Worm (Caenorhabditis elegans): ENCODE results near the gene F42C5.6.

The F42C5.6 gene

ce11 chrIV:7326613-7327149, 17.8 kb upstream of the F42C5.6 start, which contains the start of gene ifo-1:
ifo-1 (minus strand) TSS chrIV:7326663.
- TF ChIP-seq ceh-31 (tag; optimal IDR thresholded peaks at IDR 0.05) = no peak
- TF ChIP-seq elt-2 (tag; optimal IDR thresholded peaks at IDR 0.05) = peak; percentile 86

ce11 chrIV:7325698-7326097, 16.8 kb upstream of the F42C5.6 start:
- no peak for TF ChIP-seq elt-4 (tag; optimal IDR thresholded peaks at IDR 0.05)

- no peak for TF ChIP-seq unc-3 (GFP tag; conservative IDR thresholded peaks at IDR 0.05)
- TF ChIP-seq unc-3 (tag; optimal IDR thresholded peaks at IDR 0.05) = no peak
- no peak for TF ChIP-seq eyg-1 (tag; optimal IDR thresholded peaks at IDR 0.05)
- TF ChIP-seq pha-2 (tag; optimal IDR thresholded peaks at IDR 0.05) = no peak
- no peak for TF ChIP-seq pros-1 (tag; optimal IDR thresholded peaks at IDR 0.05)
These were observed 16.0 kb upstream of the F42C5.6 start for ce11 chrIV:7324913-7325312.

ce11 chrIV:7323904-7324303, 15.0 kb upstream of the F42C5.6 start:
- TF ChIP-seq ets-4 (tag; optimal IDR thresholded peaks at IDR 0.05) (no peak), ref-2 (tag; optimal IDR thresholded peaks at IDR 0.05) (no peak), rnt-1 (tag; optimal IDR thresholded peaks at IDR 0.05) (no peak), hlh-13 (GFP tag; optimal IDR thresholded peaks at IDR 0.05) (no peak), F13H6.1 (tag; optimal IDR thresholded peaks at IDR 0.05) (no peak), lin-11 (tag; optimal IDR thresholded peaks at IDR 0.05) (no peak), ahr-1 (tag; optimal IDR thresholded peaks at IDR 0.05) (no peak), gmeb-2 (tag; optimal IDR thresholded peaks at IDR 0.05) (no peak), pag-3 (tag; optimal IDR thresholded peaks at IDR 0.05; ENCODE audit: borderline replicate concordance) (no peak), C08G9.2 (tag; optimal IDR thresholded peaks at IDR 0.05) (no peak), ceh-14 (tag; optimal IDR thresholded peaks at IDR 0.05) (no peak), ceh-6 (GFP tag; optimal IDR thresholded peaks at IDR 0.05) (no peak), pros-1 (tag; optimal IDR thresholded peaks at IDR 0.05) (no peak), ceh-48 (tag; optimal IDR thresholded peaks at IDR 0.05) (no peak), hlh-30 (tag; optimal IDR thresholded peaks at IDR 0.05; ENCODE audit: insufficient read depth) (no peak)

- TF ChIP-seq tbx-7 (tag; optimal IDR thresholded peaks at IDR 0.05) (no peak), eyg-1 (tag; optimal IDR thresholded peaks at IDR 0.05) (no peak), fax-1 (tag; optimal IDR thresholded peaks at IDR 0.05) (no peak), lin-11 (tag; optimal IDR thresholded peaks at IDR 0.05) (no peak), zip-5 (tag; optimal IDR thresholded peaks at IDR 0.05) (no peak), pqm-1 (tag; optimal IDR thresholded peaks at IDR 0.05) (no peak), sox-4 (tag; optimal IDR thresholded peaks at IDR 0.05) (no peak), elt-4 (tag; optimal IDR thresholded peaks at IDR 0.05) (no peak), madf-2 (tag; optimal IDR thresholded peaks at IDR 0.05) (no peak), ceh-34 (tag; optimal IDR thresholded peaks at IDR 0.05) (no peak), syd-9 (tag; optimal IDR thresholded peaks at IDR 0.05) (no peak), ama-1 (optimal IDR thresholded peaks at IDR 0.05) (no peak), lim-6 (tag; optimal IDR thresholded peaks at IDR 0.05) (no peak), nhr-232 (tag; optimal IDR thresholded peaks at IDR 0.05) (no peak), ztf-16 (tag; optimal IDR thresholded peaks at IDR 0.05) (no peak), rnt-1 (tag; optimal IDR thresholded peaks at IDR 0.05) (no peak), ceh-9 (tag; optimal IDR thresholded peaks at IDR 0.05) (no peak)
These were observed 11.8 kb upstream of the F42C5.6 start for ce11 chrIV:7320688-7321087.
